Worm (Caenorhabditis elegans) whole organism, late embryonic: ENCODE measurements around the gene C07A9.5.

Experiments
- nfya-1 ChIP-seq: sonication (generic microtip); optimal IDR thresholded peaks from 2 replicates; lab custom pipeline; 2017; ENCODE audit warnings: missing genetic modification characterization, mild to moderate bottlenecking, missing compliant biosample characterization, antibody characterized with exemption, moderate library complexity
- pax-1 ChIP-seq: fragments of 150-350 bp; optimal IDR thresholded peaks from 2 replicates; lab custom pipeline; 2014; ENCODE audit warnings: missing biosample characterization, missing genetic modification characterization

ce11 chrIII:9703747-9704605 lies 21.3 kb upstream of the C07A9.5 start:
- TF ChIP-seq nfya-1 (tag; lab: Kevin White, UChicago) (no peak), pax-1 (tag; lab: Kevin White, UChicago) (no peak)
